Worm (Caenorhabditis elegans): ENCODE measurements around the gene C05B5.1.
A peak's percentile ranks its signal among the peaks of the same experiment; 100 is the strongest.

The C05B5.1 gene

ce11 chrIII:9993535-9993934 is 5.3 kb upstream of the C05B5.1 start, which contains the start of gene C05B5.4:
C05B5.4 (plus strand) TSS chrIII:9993885.
- no peak for TF ChIP-seq T22C8.4 (GFP tag; IDR thresholded peaks at IDR 0.05)
- TF ChIP-seq ref-1 (GFP tag; conservative IDR thresholded peaks at IDR 0.05): no peak
- TF ChIP-seq med-1 (GFP tag; optimal IDR thresholded peaks at IDR 0.05; ENCODE audit: insufficient read depth): no peak
- no peak for TF ChIP-seq flt-1 (GFP tag; IDR thresholded peaks at IDR 0.05)
- TF ChIP-seq klf-2 (GFP tag; conservative IDR thresholded peaks at IDR 0.05): no peak
- TF ChIP-seq ztf-23 (GFP tag; IDR thresholded peaks at IDR 0.05): no peak

ce11 chrIII:9991324-9991723 is 3.1 kb upstream of the C05B5.1 start:
- TF ChIP-seq klf-2 (GFP tag; conservative IDR thresholded peaks at IDR 0.05) (no peak), flt-1 (GFP tag; IDR thresholded peaks at IDR 0.05) (no peak), T22C8.4 (GFP tag; IDR thresholded peaks at IDR 0.05) (no peak), ztf-23 (GFP tag; IDR thresholded peaks at IDR 0.05) (no peak), tab-1 (GFP tag; IDR thresholded peaks at IDR 0.05) (no peak)

ce11 chrIII:9986827-9987429 is 1.3 kb downstream of the C05B5.1 start, which contains the start of gene C05B5.12:
C05B5.12 (plus strand) TSS chrIII:9987379.
- no peak for TF ChIP-seq cog-1 (tag; optimal IDR thresholded peaks at IDR 0.05)
- TF ChIP-seq ztf-29 (GFP tag; IDR thresholded peaks at IDR 0.05): no peak
- no peak for TF ChIP-seq flt-1 (GFP tag; IDR thresholded peaks at IDR 0.05)
- no peak for TF ChIP-seq klf-2 (GFP tag; conservative IDR thresholded peaks at IDR 0.05)
- TF ChIP-seq ztf-23 (GFP tag; IDR thresholded peaks at IDR 0.05): no peak

ce11 chrIII:9985542-9985941 is 2.7 kb downstream of the C05B5.1 start:
- TF ChIP-seq ztf-29 (GFP tag; IDR thresholded peaks at IDR 0.05) (no peak), tab-1 (GFP tag; IDR thresholded peaks at IDR 0.05) (no peak), klf-2 (GFP tag; conservative IDR thresholded peaks at IDR 0.05) (no peak), ztf-23 (GFP tag; IDR thresholded peaks at IDR 0.05) (no peak), flt-1 (GFP tag; IDR thresholded peaks at IDR 0.05) (no peak), med-1 (GFP tag; optimal IDR thresholded peaks at IDR 0.05; ENCODE audit: insufficient read depth) (no peak), cog-1 (tag; optimal IDR thresholded peaks at IDR 0.05) (no peak), T22C8.4 (GFP tag; IDR thresholded peaks at IDR 0.05) (no peak), ref-1 (GFP tag; conservative IDR thresholded peaks at IDR 0.05) (no peak)

- TF ChIP-seq ztf-29 (GFP tag; IDR thresholded peaks at IDR 0.05) (no peak), tab-1 (GFP tag; IDR thresholded peaks at IDR 0.05) (no peak), med-1 (GFP tag; optimal IDR thresholded peaks at IDR 0.05; ENCODE audit: insufficient read depth) (no peak), ref-1 (GFP tag; conservative IDR thresholded peaks at IDR 0.05) (no peak), flt-1 (GFP tag; IDR thresholded peaks at IDR 0.05) (no peak), ztf-23 (GFP tag; IDR thresholded peaks at IDR 0.05) (no peak), klf-2 (GFP tag; conservative IDR thresholded peaks at IDR 0.05) (no peak), cog-1 (tag; optimal IDR thresholded peaks at IDR 0.05) (no peak), T22C8.4 (GFP tag; IDR thresholded peaks at IDR 0.05) (no peak)
Observed at ce11 chrIII:9984604-9985003, 3.6 kb downstream of the C05B5.1 start.

ce11 chrIII:9982119-9982642 is 6.1 kb downstream of the C05B5.1 start:
- no peak for TF ChIP-seq tab-1 (GFP tag; IDR thresholded peaks at IDR 0.05)
- no peak for TF ChIP-seq ztf-29 (GFP tag; IDR thresholded peaks at IDR 0.05)

ce11 chrIII:9973765-9974164 is 14.5 kb downstream of the C05B5.1 start, which contains the start of gene R10E12.2:
R10E12.2 (minus strand) TSS chrIII:9973865.
- TF ChIP-seq tab-1 (GFP tag; IDR thresholded peaks at IDR 0.05) (no peak), cog-1 (tag; optimal IDR thresholded peaks at IDR 0.05) (no peak), klf-2 (GFP tag; conservative IDR thresholded peaks at IDR 0.05) (no peak), med-1 (GFP tag; optimal IDR thresholded peaks at IDR 0.05; ENCODE audit: insufficient read depth) (no peak), T22C8.4 (GFP tag; IDR thresholded peaks at IDR 0.05) (no peak), ztf-29 (GFP tag; IDR thresholded peaks at IDR 0.05) (no peak), ztf-23 (GFP tag; IDR thresholded peaks at IDR 0.05) (no peak), flt-1 (GFP tag; IDR thresholded peaks at IDR 0.05) (no peak), ref-1 (GFP tag; conservative IDR thresholded peaks at IDR 0.05) (no peak)

- no peak for TF ChIP-seq med-1 (GFP tag; optimal IDR thresholded peaks at IDR 0.05; ENCODE audit: insufficient read depth)
- no peak for TF ChIP-seq ref-1 (GFP tag; conservative IDR thresholded peaks at IDR 0.05)
- TF ChIP-seq ztf-23 (GFP tag; IDR thresholded peaks at IDR 0.05): no peak
- TF ChIP-seq T22C8.4 (GFP tag; IDR thresholded peaks at IDR 0.05): no peak
- no peak for TF ChIP-seq cog-1 (tag; optimal IDR thresholded peaks at IDR 0.05)
- TF ChIP-seq klf-2 (GFP tag; conservative IDR thresholded peaks at IDR 0.05): no peak
- no peak for TF ChIP-seq ztf-29 (GFP tag; IDR thresholded peaks at IDR 0.05)
- no peak for TF ChIP-seq tab-1 (GFP tag; IDR thresholded peaks at IDR 0.05)
- no peak for TF ChIP-seq flt-1 (GFP tag; IDR thresholded peaks at IDR 0.05)
Observed at ce11 chrIII:9972192-9972811, 15.9 kb downstream of the C05B5.1 start.

- no peak for TF ChIP-seq ztf-29 (GFP tag; IDR thresholded peaks at IDR 0.05)
- TF ChIP-seq tab-1 (GFP tag; IDR thresholded peaks at IDR 0.05): no peak
- no peak for TF ChIP-seq ztf-23 (GFP tag; IDR thresholded peaks at IDR 0.05)
- no peak for TF ChIP-seq klf-2 (GFP tag; conservative IDR thresholded peaks at IDR 0.05)
- TF ChIP-seq T22C8.4 (GFP tag; IDR thresholded peaks at IDR 0.05): no peak
- no peak for TF ChIP-seq ref-1 (GFP tag; conservative IDR thresholded peaks at IDR 0.05)
Observed at ce11 chrIII:9969371-9969770, 18.9 kb downstream of the C05B5.1 start.

- TF ChIP-seq tab-1 (GFP tag; IDR thresholded peaks at IDR 0.05): no peak
- TF ChIP-seq ztf-23 (GFP tag; IDR thresholded peaks at IDR 0.05): no peak
- TF ChIP-seq ref-1 (GFP tag; conservative IDR thresholded peaks at IDR 0.05): 0 out of 2 replicates have a peak, but pooled peaks have one; percentile 36
- no peak for TF ChIP-seq med-1 (GFP tag; optimal IDR thresholded peaks at IDR 0.05; ENCODE audit: insufficient read depth)
- no peak for TF ChIP-seq flt-1 (GFP tag; IDR thresholded peaks at IDR 0.05)
- TF ChIP-seq cog-1 (tag; optimal IDR thresholded peaks at IDR 0.05): no peak
- TF ChIP-seq T22C8.4 (GFP tag; IDR thresholded peaks at IDR 0.05): no peak
Observed at ce11 chrIII:9965444-9965843, 22.8 kb downstream of the C05B5.1 start.
